Worm (Caenorhabditis elegans) whole organism, L4/young adult: ENCODE data around the gene npr-16.

Experiments
- W03F9.2 ChIP-seq: fragments of 150-350 bp; optimal IDR thresholded peaks from 2 replicates; lab custom pipeline; 2014; ENCODE audit warnings: missing biosample characterization, missing genetic modification characterization
- dao-5 ChIP-seq: sonication (generic microtip); optimal IDR thresholded peaks from 2 replicates; lab custom pipeline; 2016; ENCODE audit warnings: missing genotype, missing genetic modification characterization, moderate library complexity, missing compliant biosample characterization
- him-1 ChIP-seq: sonication (generic microtip); optimal IDR thresholded peaks from 2 replicates; lab custom pipeline; 2016; ENCODE audit warnings: missing genotype, missing genetic modification reagents, missing genetic modification characterization, missing compliant biosample characterization

ce11 chrX:3506556-3506955, 12.0 kb upstream of the npr-16 start:
- TF ChIP-seq dao-5 (tag; lab: Kevin White, UChicago) (no peak), him-1 (tag; lab: Kevin White, UChicago) (no peak), W03F9.2 (no peak)
